Fruit fly (Drosophila melanogaster) whole organism, embryonic: Measurements from ENCODE around the gene CG13676.

ENCODE experiments used
- Abd-B ChIP-seq: fragments of 200-800 bp; sonication (Bioruptor generic); optimal IDR thresholded peaks from 2 replicates; lab custom pipeline; 2018; ENCODE audit warnings: missing biosample characterization, mild to moderate bottlenecking, missing genetic modification characterization, moderate library complexity
- CG10274 ChIP-seq: fragments of 200-800 bp; sonication (Bioruptor generic); optimal IDR thresholded peaks from 3 replicates; lab custom pipeline; 2017; ENCODE audit warnings: missing biosample characterization, mild to moderate bottlenecking, missing genetic modification characterization
- CG10366 ChIP-seq: fragments of 200-800 bp; sonication (Bioruptor generic); IDR thresholded peaks from 2 replicates; pipeline ENCODE4 v1.3.6; 2022; ENCODE audit warnings: missing biosample characterization, missing genetic modification characterization
- CG10431 ChIP-seq: fragments of 200-800 bp; sonication (Bioruptor generic); optimal IDR thresholded peaks from 3 replicates; lab custom pipeline; 2018; ENCODE audit warnings: missing biosample characterization, mild to moderate bottlenecking, missing genetic modification characterization
- CG10543 ChIP-seq: fragments of 200-800 bp; sonication (Bioruptor generic); optimal IDR thresholded peaks from 3 replicates; lab custom pipeline; 2017; ENCODE audit warnings: missing biosample characterization, mild to moderate bottlenecking, missing genetic modification characterization, moderate library complexity
- CG12071 ChIP-seq: fragments of 200-800 bp; sonication (Bioruptor generic); optimal IDR thresholded peaks from 3 replicates; lab custom pipeline; 2018; ENCODE audit warnings: missing biosample characterization, mild to moderate bottlenecking, missing genetic modification characterization
- CG12236 ChIP-seq: fragments of 200-800 bp; sonication (Bioruptor generic); optimal IDR thresholded peaks from 2 replicates; lab custom pipeline; 2016; ENCODE audit warnings: missing biosample characterization, missing genetic modification characterization
- CG13775 ChIP-seq: fragments of 200-800 bp; sonication (Bioruptor generic); optimal IDR thresholded peaks from 3 replicates; lab custom pipeline; 2017; ENCODE audit warnings: missing biosample characterization, mild to moderate bottlenecking, missing genetic modification characterization
- CG14014 ChIP-seq: fragments of 200-800 bp; sonication (Bioruptor generic); IDR thresholded peaks from 2 replicates; pipeline ENCODE4 v1.3.6; 2022; ENCODE audit warnings: missing biosample characterization, missing genetic modification characterization
- CG1647 ChIP-seq: fragments of 200-800 bp; sonication (Bioruptor generic); optimal IDR thresholded peaks from 3 replicates; lab custom pipeline; 2016; ENCODE audit warnings: missing biosample characterization, missing genetic modification characterization
- CG2712 ChIP-seq: fragments of 200-800 bp; optimal IDR thresholded peaks from 3 replicates; lab custom pipeline; 2019; ENCODE audit warnings: missing biosample characterization, mild to moderate bottlenecking, missing genetic modification characterization, moderate library complexity
- CG31224 ChIP-seq: fragments of 200-800 bp; sonication (Bioruptor generic); IDR thresholded peaks from 2 replicates; pipeline ENCODE4 v1.3.6; 2022; ENCODE audit warnings: missing biosample characterization, missing genetic modification characterization
- CG3407 ChIP-seq: fragments of 200-800 bp; sonication (Bioruptor generic); optimal IDR thresholded peaks from 2 replicates; lab custom pipeline; 2018; ENCODE audit warnings: missing biosample characterization, mild to moderate bottlenecking, missing genetic modification characterization
- CG34422 ChIP-seq: fragments of 200-800 bp; sonication (Bioruptor generic); IDR thresholded peaks from 3 replicates; pipeline ENCODE4 v1.3.6; 2022; ENCODE audit warnings: missing biosample characterization, missing genetic modification characterization
- CG6254 ChIP-seq: fragments of 200-800 bp; sonication (Bioruptor generic); optimal IDR thresholded peaks from 3 replicates; lab custom pipeline; 2017; ENCODE audit warnings: mild to moderate bottlenecking, missing biosample characterization, missing genetic modification reagents, missing genetic modification characterization
- CG7786 ChIP-seq: fragments of 200-800 bp; sonication (Bioruptor generic); optimal IDR thresholded peaks from 2 replicates; lab custom pipeline; 2016; ENCODE audit warnings: missing biosample characterization, missing genetic modification characterization
- CG8281 ChIP-seq: fragments of 200-800 bp; sonication (Bioruptor generic); optimal IDR thresholded peaks from 2 replicates; lab custom pipeline; 2018; ENCODE audit warnings: missing biosample characterization, mild to moderate bottlenecking, missing genetic modification characterization, moderate library complexity
- CG9876 ChIP-seq: fragments of 200-800 bp; sonication (Bioruptor generic); optimal IDR thresholded peaks from 2 replicates; lab custom pipeline; 2016; ENCODE audit warnings: missing biosample characterization, missing genetic modification characterization
- CG9932 ChIP-seq: fragments of 200-800 bp; sonication (Bioruptor generic); IDR thresholded peaks from 2 replicates; pipeline ENCODE4 v1.3.6; 2022; ENCODE audit warnings: missing biosample characterization, missing genetic modification characterization
- Dll ChIP-seq: fragments of 200-800 bp; sonication (Bioruptor generic); IDR thresholded peaks from 4 replicates; pipeline ENCODE4 v1.3.6; 2022; ENCODE audit warnings: missing biosample characterization, missing genetic modification characterization; ENCODE audit not compliant: partially characterized antibody
- HLH4C ChIP-seq: fragments of 200-800 bp; sonication (Bioruptor generic); IDR thresholded peaks from 3 replicates; pipeline ENCODE4 v1.3.6; 2022; ENCODE audit warnings: missing biosample characterization, missing genetic modification characterization; ENCODE audit not compliant: partially characterized antibody
- HLHmδ ChIP-seq: fragments of 200-800 bp; sonication (Bioruptor generic); optimal IDR thresholded peaks from 2 replicates; lab custom pipeline; 2018; ENCODE audit warnings: missing biosample characterization, mild to moderate bottlenecking, missing genetic modification characterization, moderate library complexity
- Hey ChIP-seq: fragments of 200-800 bp; sonication (Bioruptor generic); optimal IDR thresholded peaks from 3 replicates; lab custom pipeline; 2018; ENCODE audit warnings: missing biosample characterization, mild to moderate bottlenecking, missing genetic modification characterization
- Lhr ChIP-seq: fragments of 200-800 bp; sonication (Bioruptor generic); optimal IDR thresholded peaks from 3 replicates; lab custom pipeline; 2017; ENCODE audit warnings: mild to moderate bottlenecking, missing biosample characterization, missing genetic modification reagents, missing genetic modification characterization
- Max ChIP-seq: fragments of 200-800 bp; sonication (Bioruptor generic); optimal IDR thresholded peaks from 2 replicates; lab custom pipeline; 2016; ENCODE audit warnings: missing biosample characterization, mild to moderate bottlenecking, missing genetic modification characterization
- Meics ChIP-seq: fragments of 200-800 bp; sonication (Bioruptor generic); optimal IDR thresholded peaks from 2 replicates; lab custom pipeline; 2017; ENCODE audit warnings: missing biosample characterization, mild to moderate bottlenecking, missing genetic modification characterization
- Neu2 ChIP-seq: fragments of 200-800 bp; sonication (Bioruptor generic); optimal IDR thresholded peaks from 3 replicates; lab custom pipeline; 2016; ENCODE audit warnings: missing biosample characterization, missing genetic modification characterization, borderline replicate concordance
- Oli ChIP-seq: fragments of 200-800 bp; sonication (Bioruptor generic); optimal IDR thresholded peaks from 2 replicates; lab custom pipeline; 2018; ENCODE audit warnings: missing biosample characterization, mild to moderate bottlenecking, missing genetic modification characterization, moderate library complexity
- Rx ChIP-seq: fragments of 200-800 bp; sonication (Bioruptor generic); IDR thresholded peaks from 2 replicates; pipeline ENCODE4 v1.3.6; 2022; ENCODE audit warnings: missing biosample characterization, missing genetic modification characterization
- Scr ChIP-seq: fragments of 200-800 bp; sonication (Bioruptor generic); IDR thresholded peaks from 2 replicates; pipeline ENCODE4 v1.3.6; 2022; ENCODE audit warnings: missing biosample characterization, missing genetic modification characterization; ENCODE audit not compliant: partially characterized antibody
- Side ChIP-seq: fragments of 200-800 bp; sonication (Bioruptor generic); optimal IDR thresholded peaks from 2 replicates; lab custom pipeline; 2016; ENCODE audit warnings: missing biosample characterization, missing genetic modification characterization
- Sin3A ChIP-seq: fragments of >200 bp; optimal IDR thresholded peaks from 2 replicates; lab custom pipeline; 2018
- bbx ChIP-seq: fragments of 200-800 bp; sonication (Bioruptor generic); IDR thresholded peaks from 2 replicates; pipeline ENCODE4 v1.3.6; 2022; ENCODE audit warnings: missing biosample characterization, missing genetic modification characterization; ENCODE audit not compliant: partially characterized antibody
- btn ChIP-seq: fragments of 200-800 bp; sonication (Bioruptor generic); optimal IDR thresholded peaks from 2 replicates; lab custom pipeline; 2016; ENCODE audit warnings: missing biosample characterization, missing genetic modification characterization
- gem ChIP-seq: fragments of 200-800 bp; sonication (Bioruptor generic); optimal IDR thresholded peaks from 2 replicates; lab custom pipeline; 2019; ENCODE audit warnings: missing biosample characterization, mild to moderate bottlenecking, missing genetic modification characterization, moderate library complexity
- gfzf ChIP-seq: fragments of 200-800 bp; sonication (Bioruptor generic); optimal IDR thresholded peaks from 2 replicates; lab custom pipeline; 2016; ENCODE audit warnings: missing biosample characterization, mild to moderate bottlenecking, missing genetic modification characterization, moderate library complexity
- jumu ChIP-seq: fragments of 200-800 bp; sonication (Bioruptor generic); optimal IDR thresholded peaks from 3 replicates; lab custom pipeline; 2016; ENCODE audit warnings: missing biosample characterization, missing genetic modification characterization
- nau ChIP-seq: fragments of 200-800 bp; sonication (Bioruptor generic); optimal IDR thresholded peaks from 3 replicates; lab custom pipeline; 2017; ENCODE audit warnings: missing biosample characterization, mild to moderate bottlenecking, missing genetic modification characterization, missing genetic modification reagents
- oc ChIP-seq: fragments of 200-800 bp; sonication (Bioruptor generic); optimal IDR thresholded peaks from 2 replicates; lab custom pipeline; 2018; ENCODE audit warnings: missing biosample characterization, mild to moderate bottlenecking, missing genetic modification characterization, moderate library complexity
- pan ChIP-seq, 4 experiments: fragments of >200 bp in 3 of 4; fragments of 200-800 bp in 1 of 4; sonication (Bioruptor generic) in 1 of 4; optimal IDR thresholded peaks in 3 of 4; IDR thresholded peaks in 1 of 4; 2 replicates each; pipeline versions ENCODE4 v1.3.6 to Lab custom; 2017 to 2022; ENCODE audit warnings: missing biosample characterization in 2 of 4, missing genetic modification characterization in 2 of 4, mixed read lengths in 1 of 4
- pita ChIP-seq: fragments of 200-800 bp; sonication (Bioruptor generic); optimal IDR thresholded peaks from 2 replicates; lab custom pipeline; 2017; ENCODE audit warnings: missing biosample characterization, mild to moderate bottlenecking, missing genetic modification characterization
- pros ChIP-seq: fragments of 200-800 bp; sonication (Bioruptor generic); optimal IDR thresholded peaks from 3 replicates; lab custom pipeline; 2019; ENCODE audit warnings: missing biosample characterization, mild to moderate bottlenecking, missing genetic modification characterization, moderate library complexity
- run ChIP-seq: fragments of 200-800 bp; sonication (Bioruptor generic); optimal IDR thresholded peaks from 3 replicates; lab custom pipeline; 2018; ENCODE audit warnings: missing biosample characterization, mild to moderate bottlenecking, missing genetic modification characterization
- sim ChIP-seq: fragments of 200-800 bp; sonication (Bioruptor generic); IDR thresholded peaks from 2 replicates; pipeline ENCODE4 v1.3.6; 2022; ENCODE audit warnings: missing biosample characterization, missing genetic modification characterization
- sna ChIP-seq: fragments of 200-800 bp; sonication (Bioruptor generic); IDR thresholded peaks from 2 replicates; pipeline ENCODE4 v1.3.6; 2022; ENCODE audit warnings: missing biosample characterization, missing genetic modification characterization; ENCODE audit not compliant: partially characterized antibody
- ssp ChIP-seq: fragments of 200-800 bp; sonication (Bioruptor generic); IDR thresholded peaks from 2 replicates; pipeline ENCODE4 v1.3.6; 2022; ENCODE audit warnings: missing biosample characterization, missing genetic modification characterization
- tin ChIP-seq: fragments of 200-800 bp; sonication (Bioruptor generic); optimal IDR thresholded peaks from 3 replicates; lab custom pipeline; 2016; ENCODE audit warnings: missing biosample characterization, missing genetic modification characterization
- usp ChIP-seq: fragments of >200 bp; optimal IDR thresholded peaks from 2 replicates; lab custom pipeline; 2017; ENCODE audit warnings: missing biosample characterization, missing genetic modification characterization

CG13676 gene

DNA sequence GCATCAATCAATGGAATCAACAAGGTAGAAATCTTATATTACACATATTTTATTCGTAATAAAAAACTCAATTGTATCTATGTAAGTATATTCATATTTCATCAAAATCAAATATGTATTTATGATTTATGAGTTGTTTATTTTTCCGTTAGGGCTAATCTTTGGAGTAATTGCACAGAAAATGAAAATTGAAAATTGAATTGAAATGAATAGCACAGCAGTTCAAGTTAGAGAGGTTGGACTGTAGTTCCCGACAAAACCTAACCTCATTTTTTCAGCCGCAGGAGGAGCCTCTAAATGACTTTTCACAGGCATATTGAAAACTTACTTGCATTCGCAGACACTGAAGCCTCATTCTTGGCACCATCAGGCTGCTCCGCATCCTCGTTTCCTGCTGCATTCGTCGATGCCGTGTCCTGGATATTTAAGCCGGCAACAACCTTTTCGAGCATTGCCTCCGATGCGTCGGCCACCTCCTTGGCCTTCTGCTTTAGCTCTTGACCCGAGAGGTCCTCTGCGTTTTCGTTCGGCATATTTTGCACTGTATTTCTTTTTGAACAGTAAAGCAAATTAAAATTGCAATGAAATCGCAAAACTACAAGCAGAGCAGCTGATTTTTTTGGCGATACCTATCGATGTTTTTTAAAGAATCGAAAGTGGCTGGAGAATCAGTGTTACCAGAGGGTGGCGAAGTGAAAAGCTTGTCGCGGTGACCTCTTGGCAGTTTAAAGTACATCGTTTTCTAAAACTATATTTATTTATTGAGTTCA lies 26.4 kb upstream of the CG13676 start, which contains the start of gene Nmt (continued):
- TF ChIP-seq CG1647 (no peak), Scr (GFP tag; lab: Robert Waterston, UW) (peak; percentile 75), CG6254 (GFP tag; lab: Kevin White, UChicago) (no peak), HLHmδ (GFP tag; lab: Kevin White, UChicago) (no peak), tin (GFP tag; lab: Kevin White, UChicago) (no peak), gem (tag; lab: Kevin White, UChicago) (no peak), Oli (no peak), CG2712 (tag; lab: Kevin White, UChicago) (no peak), pita (GFP tag; lab: Kevin White, UChicago) (no peak), CG8281 (tag; lab: Kevin White, UChicago) (no peak), jumu (no peak), sna (GFP tag; lab: Robert Waterston, UW) (peak; percentile 75), Sin3A (lab: Kevin White, UChicago) (peak; percentile 78), oc (tag; lab: Kevin White, UChicago) (no peak), usp (GFP tag; lab: Kevin White, UChicago) (no peak), Hey (tag; lab: Kevin White, UChicago) (no peak), CG31224 (GFP tag; lab: Robert Waterston, UW) (no peak), Meics (no peak), Abd-B (GFP tag; lab: Kevin White, UChicago) (no peak), run (tag; lab: Kevin White, UChicago) (no peak), pan (optimal IDR thresholded peaks at IDR 0.05; lab: Kevin White, UChicago) (no peak), pan (GFP tag; optimal IDR thresholded peaks at IDR 0.05 in 1 of 2, IDR thresholded peaks at IDR 0.05 in 1 of 2) (no peak), CG10274 (GFP tag; lab: Kevin White, UChicago) (no peak), CG14014 (GFP tag; lab: Robert Waterston, UW) (peak; percentile 56; the same call in 1 of the 2 replicates), Rx (GFP tag; lab: Robert Waterston, UW) (peak; percentile 55; the same call in 1 of the 2 replicates), CG10543 (GFP tag; lab: Kevin White, UChicago) (no peak), Dll (GFP tag; lab: Robert Waterston, UW) (peak; percentile 82), CG34422 (GFP tag; lab: Robert Waterston, UW) (peak; percentile 68; the same call in 1 of the 3 replicates), HLH4C (GFP tag; lab: Robert Waterston, UW) (peak; percentile 71), bbx (GFP tag; lab: Robert Waterston, UW) (peak; percentile 82), btn (GFP tag; lab: Kevin White, UChicago) (no peak), CG10366 (GFP tag; lab: Robert Waterston, UW) (peak; percentile 70), gfzf (GFP tag; lab: Kevin White, UChicago) (peak; percentile 80), Lhr (GFP tag; lab: Kevin White, UChicago) (no peak), CG12071 (GFP tag; lab: Kevin White, UChicago) (no peak), pros (no peak), sim (GFP tag; lab: Robert Waterston, UW) (no peak), Neu2 (GFP tag; lab: Kevin White, UChicago) (no peak), Side (GFP tag; lab: Kevin White, UChicago) (no peak), CG10431 (GFP tag; lab: Kevin White, UChicago) (no peak), CG9876 (no peak), CG12236 (no peak), CG3407 (GFP tag; lab: Kevin White, UChicago) (no peak), nau (GFP tag; lab: Kevin White, UChicago) (no peak), Max (GFP tag; lab: Kevin White, UChicago) (no peak), CG13775 (GFP tag; lab: Kevin White, UChicago) (peak; percentile 7), CG7786 (peak; percentile 6), ssp (GFP tag; lab: Robert Waterston, UW) (no peak), CG9932 (GFP tag; lab: Robert Waterston, UW) (peak; percentile 72)
